Worm (Caenorhabditis elegans) whole organism, young adult: Measurements from ENCODE around the gene Y43E12A.2.
A peak's percentile ranks its signal among the peaks of the same experiment; 100 is the strongest.

Experiments
- D2030.7 ChIP-seq: fragments of 200-800 bp; sonication (Bioruptor generic); IDR thresholded peaks from 2 replicates; pipeline ENCODE4 v1.3.6; 2022; ENCODE audit warnings: missing genetic modification reagents, missing genetic modification characterization, missing compliant biosample characterization
- F33H1.4 ChIP-seq: fragments of 200-800 bp; sonication (Bioruptor generic); IDR thresholded peaks from 2 replicates; pipeline ENCODE4 v1.3.6; 2022; ENCODE audit warnings: missing genetic modification reagents, missing genetic modification characterization, missing compliant biosample characterization
- F39B2.1 ChIP-seq: fragments of 200-800 bp; sonication (Bioruptor generic); IDR thresholded peaks from 2 replicates; pipeline ENCODE4 v1.3.6; 2022; ENCODE audit warnings: missing genetic modification reagents, missing genetic modification characterization, missing compliant biosample characterization
- F57A8.1 ChIP-seq: fragments of 200-800 bp; sonication (Bioruptor generic); optimal IDR thresholded peaks from 2 replicates; lab custom pipeline; 2018; ENCODE audit warnings: mild to moderate bottlenecking, missing genetic modification characterization, moderate library complexity, missing compliant biosample characterization
- T07F8.4 ChIP-seq: sonication (generic microtip); optimal IDR thresholded peaks from 2 replicates; lab custom pipeline; 2016; ENCODE audit warnings: mild to moderate bottlenecking, missing genetic modification characterization, moderate library complexity, missing compliant biosample characterization
- Y53G8AR.9 ChIP-seq: fragments of 200-800 bp; sonication (Bioruptor generic); conservative IDR thresholded peaks from 2 replicates; pipeline ENCODE4 v1.3.6; 2022; ENCODE audit warnings: missing genetic modification reagents, missing genetic modification characterization, missing compliant biosample characterization
- ZK185.1 ChIP-seq: sonication (generic microtip); optimal IDR thresholded peaks from 2 replicates; lab custom pipeline; 2016; ENCODE audit warnings: mild to moderate bottlenecking, missing genetic modification characterization, missing compliant biosample characterization; ENCODE audit not compliant: poor library complexity, severe bottlenecking
- athp-1 ChIP-seq: sonication (generic microtip); optimal IDR thresholded peaks from 2 replicates; lab custom pipeline; 2017; ENCODE audit warnings: mild to moderate bottlenecking, missing genetic modification characterization, missing compliant biosample characterization
- cebp-1 ChIP-seq, 2 experiments: fragments of 200-800 bp in 1 of 2; sonication (Bioruptor generic) in 1 of 2; sonication (generic microtip) in 1 of 2; IDR thresholded peaks in 1 of 2; optimal IDR thresholded peaks in 1 of 2; 2 replicates each; pipeline versions ENCODE4 v1.3.6 to Lab custom; 2017 to 2022; ENCODE audit warnings: missing compliant biosample characterization in 2 of 2, missing genetic modification characterization in 2 of 2, mild to moderate bottlenecking in 1 of 2, missing genetic modification reagents in 1 of 2, moderate library complexity in 1 of 2
- ceh-58 ChIP-seq: fragments of 200-800 bp; sonication (Bioruptor generic); IDR thresholded peaks from 2 replicates; pipeline ENCODE4 v1.3.6; 2022; ENCODE audit warnings: missing genetic modification characterization, missing compliant biosample characterization
- ceh-91 ChIP-seq: fragments of 200-800 bp; sonication (Bioruptor generic); IDR thresholded peaks from 2 replicates; pipeline ENCODE4 v1.3.6; 2022; ENCODE audit warnings: missing genetic modification reagents, missing genetic modification characterization, missing compliant biosample characterization
- ekl-4 ChIP-seq: fragments of 200-800 bp; sonication (Bioruptor generic); IDR thresholded peaks from 2 replicates; pipeline ENCODE4 v1.3.6; 2022; ENCODE audit warnings: missing genetic modification reagents, missing genetic modification characterization, missing compliant biosample characterization
- fkh-3 ChIP-seq: sonication (generic microtip); optimal IDR thresholded peaks from 2 replicates; lab custom pipeline; 2016; ENCODE audit warnings: mild to moderate bottlenecking, missing genetic modification characterization, missing compliant biosample characterization
- hsf-1 ChIP-seq: fragments of 200-800 bp; sonication (Bioruptor generic); IDR thresholded peaks from 2 replicates; pipeline ENCODE4 v1.3.6; 2022; ENCODE audit warnings: missing genetic modification reagents, missing genetic modification characterization, missing compliant biosample characterization
- lir-1 ChIP-seq: fragments of 200-800 bp; sonication (Bioruptor generic); conservative IDR thresholded peaks from 2 replicates; pipeline ENCODE4 v1.3.6; 2022; ENCODE audit warnings: missing genetic modification reagents, missing genetic modification characterization, missing compliant biosample characterization
- madf-6 ChIP-seq: fragments of 200-800 bp; sonication (Bioruptor generic); IDR thresholded peaks from 2 replicates; pipeline ENCODE4 v1.3.6; 2022; ENCODE audit warnings: missing genetic modification reagents, missing genetic modification characterization, missing compliant biosample characterization
- madf-8 ChIP-seq: fragments of 200-800 bp; sonication (Bioruptor generic); conservative IDR thresholded peaks from 2 replicates; pipeline ENCODE4 v1.3.6; 2022; ENCODE audit warnings: missing genetic modification reagents, missing genetic modification characterization, missing compliant biosample characterization
- mes-4 ChIP-seq: sonication (generic microtip); optimal IDR thresholded peaks from 2 replicates; lab custom pipeline; 2016; ENCODE audit warnings: missing genotype, missing genetic modification characterization, missing compliant biosample characterization
- rcor-1 ChIP-seq: fragments of 200-800 bp; sonication (Bioruptor generic); IDR thresholded peaks from 2 replicates; pipeline ENCODE4 v1.3.6; 2022; ENCODE audit warnings: missing genetic modification reagents, missing genetic modification characterization, missing compliant biosample characterization
- snpc-1.1 ChIP-seq: sonication (generic microtip); optimal IDR thresholded peaks from 2 replicates; lab custom pipeline; 2017; ENCODE audit warnings: missing genetic modification characterization, mild to moderate bottlenecking, missing compliant biosample characterization, antibody characterized with exemption, moderate library complexity, missing genotype, missing genetic modification reagents; ENCODE audit not compliant: insufficient read depth
- snpc-4 ChIP-seq, 5 experiments: fragments of 150-350 bp in 1 of 5; sonication (generic microtip) in 4 of 5; optimal IDR thresholded peaks; 2 replicates each; lab custom pipeline; 2014 to 2018; ENCODE audit warnings: missing genetic modification characterization in 5 of 5, missing biosample characterization in 3 of 5, antibody characterized with exemption in 2 of 5, mild to moderate bottlenecking in 2 of 5, missing compliant biosample characterization in 2 of 5, missing genotype in 2 of 5, moderate library complexity in 2 of 5, missing genetic modification reagents in 1 of 5
- tbp1 ChIP-seq: fragments of 200-800 bp; sonication (Bioruptor generic); optimal IDR thresholded peaks from 2 replicates; lab custom pipeline; 2018; ENCODE audit warnings: mild to moderate bottlenecking, missing genetic modification characterization, missing compliant biosample characterization
- tlf-1 ChIP-seq: fragments of 200-800 bp; sonication (Bioruptor generic); optimal IDR thresholded peaks from 2 replicates; lab custom pipeline; 2018; ENCODE audit warnings: mild to moderate bottlenecking, missing genetic modification characterization, missing compliant biosample characterization
- unc-130 ChIP-seq: sonication (generic microtip); optimal IDR thresholded peaks from 2 replicates; lab custom pipeline; 2016; ENCODE audit warnings: missing genetic modification reagents, missing genetic modification characterization, missing compliant biosample characterization
- ztf-18 ChIP-seq: sonication (generic microtip); optimal IDR thresholded peaks from 2 replicates; lab custom pipeline; 2016; ENCODE audit warnings: missing genotype, mild to moderate bottlenecking, missing genetic modification characterization, missing compliant biosample characterization
- ztf-6 ChIP-seq: fragments of 200-800 bp; sonication (Bioruptor generic); IDR thresholded peaks from 2 replicates; pipeline ENCODE4 v1.3.6; 2022; ENCODE audit warnings: missing genetic modification reagents, missing genetic modification characterization, missing compliant biosample characterization

Y43E12A.2 gene

ce11 chrIV:10987342-10987945 lies 5.6 kb downstream of the Y43E12A.2 start, which contains the start of gene Y43E12A.3:
TSS of gene Y43E12A.3 (plus strand) at chrIV:10987895.
- peak; percentile 28; the same call in 1 of the 2 replicates for TF ChIP-seq F33H1.4
- peak; percentile 60; the same call in 1 of the 2 replicates for TF ChIP-seq ekl-4 (GFP tag; lab: Robert Waterston, UW)
- peak; percentile 34; the same call in 1 of the 2 replicates for TF ChIP-seq ceh-91 (GFP tag; lab: Robert Waterston, UW)
- TF ChIP-seq Y53G8AR.9 (GFP tag; lab: Robert Waterston, UW), result 0 out of 2 replicates have a peak, but pooled peaks have one; percentile 48
- TF ChIP-seq D2030.7 (GFP tag; lab: Robert Waterston, UW), result peak; percentile 24; the same call in 1 of the 2 replicates
- 0 out of 2 replicates have a peak, but pooled peaks have one; percentile 5 for TF ChIP-seq rcor-1 (GFP tag; lab: Robert Waterston, UW)
- peak; percentile 72 for TF ChIP-seq madf-6 (GFP tag; lab: Robert Waterston, UW)
- 0 out of 2 replicates have a peak, but pooled peaks have one; percentile 43 for TF ChIP-seq hsf-1 (GFP tag; lab: Robert Waterston, UW)
- peak; percentile 30; the same call in 1 of the 2 replicates for TF ChIP-seq madf-8 (GFP tag; lab: Robert Waterston, UW)

ce11 chrIV:10990699-10991098 lies 8.8 kb downstream of the Y43E12A.2 start, which contains the start of gene F13H10.5:
TSS of gene F13H10.5 (plus strand) at chrIV:10990999.
- no peak for TF ChIP-seq ceh-58

- no peak for TF ChIP-seq F57A8.1
- TF ChIP-seq tbp1, result no peak
- TF ChIP-seq unc-130, result no peak
- no peak for TF ChIP-seq lir-1 (GFP tag; lab: Robert Waterston, UW)
- TF ChIP-seq, all 124 proteins: peak for 0
Measured at ce11 chrIV:11001614-11002013, 19.8 kb downstream of the Y43E12A.2 start, which contains the start of gene F13H10.9. TSS of gene F13H10.9 (plus strand) at chrIV:11001914.

ce11 chrIV:11004273-11004672 lies 22.4 kb downstream of the Y43E12A.2 start, which contains the start of gene F13H10.1:
TSS of gene F13H10.1 (plus strand) at chrIV:11004573.
- TF ChIP-seq F33H1.4 (no peak), fkh-3 (tag; lab: Kevin White, UChicago) (no peak), D2030.7 (GFP tag; lab: Robert Waterston, UW) (no peak), F39B2.1 (no peak), snpc-1.1 (tag; lab: Kevin White, UChicago) (no peak), mes-4 (no peak), ztf-6 (GFP tag; lab: Robert Waterston, UW) (no peak), snpc-4 (GFP tag; optimal IDR thresholded peaks at IDR 0.05; lab: Kevin White, UChicago) (no peak), snpc-4 (tag; optimal IDR thresholded peaks at IDR 0.05; lab: Kevin White, UChicago) (no peak), T07F8.4 (tag; lab: Kevin White, UChicago) (no peak), ZK185.1 (tag; lab: Kevin White, UChicago) (no peak)

- no peak for TF ChIP-seq ztf-18 (tag; lab: Kevin White, UChicago)
- TF ChIP-seq cebp-1 (GFP tag; IDR thresholded peaks at IDR 0.05; lab: Robert Waterston, UW), result peak; percentile 76
- TF ChIP-seq cebp-1 (tag; optimal IDR thresholded peaks at IDR 0.05; lab: Kevin White, UChicago), result peak; percentile 94
- no peak for TF ChIP-seq athp-1 (tag; lab: Kevin White, UChicago)
- TF ChIP-seq tlf-1 (GFP tag; lab: Kevin White, UChicago), result no peak
- TF ChIP-seq, all 124 proteins: peak for 1
Measured at ce11 chrIV:11006383-11006782, 24.5 kb downstream of the Y43E12A.2 start.

- no peak for TF ChIP-seq D2030.7 (GFP tag; lab: Robert Waterston, UW)
Measured at ce11 chrIV:11006868-11007267, 25.0 kb downstream of the Y43E12A.2 start.
